Worm (Caenorhabditis elegans) whole organism, L4 larva: ENCODE measurements around the gene sre-3.

Experiments
- F10B5.3 ChIP-seq: sonication (generic microtip); optimal IDR thresholded peaks from 2 replicates; lab custom pipeline; 2016; ENCODE audit warnings: mild to moderate bottlenecking, missing genetic modification characterization, missing compliant biosample characterization
- F26F4.8 ChIP-seq: fragments of 200-800 bp; sonication (Bioruptor generic); conservative IDR thresholded peaks from 2 replicates; pipeline ENCODE4 v1.3.6; 2022; ENCODE audit warnings: missing genetic modification characterization, missing compliant biosample characterization
- R02D3.7 ChIP-seq: fragments of 150-350 bp; sonication (generic microtip); optimal IDR thresholded peaks from 3 replicates; lab custom pipeline; 2014; ENCODE audit warnings: missing biosample characterization, missing genetic modification characterization
- T20F7.1 ChIP-seq: fragments of 200-800 bp; sonication (Bioruptor generic); optimal IDR thresholded peaks from 2 replicates; lab custom pipeline; 2018; ENCODE audit warnings: mild to moderate bottlenecking, missing genetic modification characterization, missing compliant biosample characterization
- Y48G9A.11 ChIP-seq: fragments of 200-800 bp; sonication (Bioruptor generic); IDR thresholded peaks from 2 replicates; pipeline ENCODE4 v1.3.6; 2022; ENCODE audit warnings: missing genetic modification reagents, missing genetic modification characterization, missing compliant biosample characterization
- ZK337.2 ChIP-seq: fragments of 200-800 bp; sonication (Bioruptor generic); IDR thresholded peaks from 2 replicates; pipeline ENCODE4 v1.3.6; 2022; ENCODE audit warnings: missing genetic modification reagents, missing genetic modification characterization, missing compliant biosample characterization
- aha-1 ChIP-seq: fragments of 150-350 bp; peaks from one replicate; lab custom pipeline; 2014; ENCODE audit warnings: missing biosample characterization, missing genetic modification characterization
- arid-1 ChIP-seq: fragments of 200-800 bp; sonication (Bioruptor generic); conservative IDR thresholded peaks from 2 replicates; pipeline ENCODE4 v1.3.6; 2022; ENCODE audit warnings: missing genetic modification reagents, missing genetic modification characterization, missing compliant biosample characterization
- attf-4 ChIP-seq: sonication (generic microtip); optimal IDR thresholded peaks from 3 replicates; lab custom pipeline; 2017; ENCODE audit warnings: missing biosample characterization, missing genetic modification characterization
- ceh-28 ChIP-seq: fragments of 150-350 bp; optimal IDR thresholded peaks from 2 replicates; lab custom pipeline; 2014; ENCODE audit warnings: missing biosample characterization, missing genetic modification reagents, missing genetic modification characterization
- ces-1 ChIP-seq: fragments of 150-350 bp; sonication (generic microtip); optimal IDR thresholded peaks from 4 replicates; lab custom pipeline; 2014; ENCODE audit warnings: missing biosample characterization, missing genetic modification reagents, missing genetic modification characterization
- daf-12 ChIP-seq: fragments of 150-350 bp; optimal IDR thresholded peaks from 2 replicates; lab custom pipeline; 2014; ENCODE audit warnings: missing biosample characterization, missing genetic modification reagents, missing genetic modification characterization
- daf-16 ChIP-seq, 3 experiments: sonication (generic microtip); optimal IDR thresholded peaks; 2 replicates each; lab custom pipeline; 2016 to 2017; ENCODE audit warnings: missing genetic modification characterization in 3 of 3, missing genetic modification reagents in 3 of 3, mild to moderate bottlenecking in 2 of 3, missing compliant biosample characterization in 2 of 3, missing biosample characterization in 1 of 3, moderate library complexity in 1 of 3
- daf-19 ChIP-seq: fragments of 200-800 bp; sonication (Bioruptor generic); conservative IDR thresholded peaks from 2 replicates; pipeline ENCODE4 v1.3.6; 2022; ENCODE audit warnings: missing genetic modification characterization, missing compliant biosample characterization
- dmd-8 ChIP-seq: fragments of 200-800 bp; sonication (Bioruptor generic); IDR thresholded peaks from 2 replicates; pipeline ENCODE4 v1.3.6; 2022; ENCODE audit warnings: missing genetic modification characterization, missing compliant biosample characterization
- dpl-1 ChIP-seq: fragments of 150-350 bp; optimal IDR thresholded peaks from 2 replicates; lab custom pipeline; 2014; ENCODE audit warnings: missing biosample characterization, missing genetic modification reagents, missing genetic modification characterization
- dve-1 ChIP-seq: sonication (generic microtip); optimal IDR thresholded peaks from 2 replicates; lab custom pipeline; 2017; ENCODE audit warnings: antibody characterized with exemption, mild to moderate bottlenecking, missing genetic modification characterization, missing compliant biosample characterization; ENCODE audit not compliant: insufficient read depth
- fos-1 ChIP-seq: fragments of 150-350 bp; optimal IDR thresholded peaks from 2 replicates; lab custom pipeline; 2014; ENCODE audit warnings: missing biosample characterization, missing genetic modification characterization
- hlh-30 ChIP-seq: sonication (generic microtip); optimal IDR thresholded peaks from 2 replicates; lab custom pipeline; 2017; ENCODE audit warnings: antibody characterized with exemption, mild to moderate bottlenecking, missing genetic modification characterization, missing compliant biosample characterization; ENCODE audit not compliant: insufficient read depth
- jun-1 ChIP-seq: fragments of 150-350 bp; optimal IDR thresholded peaks from 2 replicates; lab custom pipeline; 2014; ENCODE audit warnings: missing biosample characterization, missing genetic modification reagents, missing genetic modification characterization
- lin-1 ChIP-seq: fragments of 200-800 bp; sonication (Bioruptor generic); IDR thresholded peaks from 2 replicates; pipeline ENCODE4 v1.3.6; 2022; ENCODE audit warnings: missing genetic modification reagents, missing genetic modification characterization, missing compliant biosample characterization
- lin-13 ChIP-seq: fragments of 150-350 bp; optimal IDR thresholded peaks from 2 replicates; lab custom pipeline; 2014; ENCODE audit warnings: missing biosample characterization, missing genetic modification reagents, missing genetic modification characterization
- lin-38 ChIP-seq: fragments of 200-800 bp; sonication (Bioruptor generic); IDR thresholded peaks from 2 replicates; pipeline ENCODE4 v1.3.6; 2022; ENCODE audit warnings: missing genetic modification reagents, missing genetic modification characterization, missing compliant biosample characterization
- lsy-2 ChIP-seq, 2 experiments: fragments of 150-350 bp in 1 of 2; sonication (generic microtip) in 1 of 2; optimal IDR thresholded peaks; 2 replicates each; lab custom pipeline; 2014 to 2017; ENCODE audit warnings: missing biosample characterization in 2 of 2, missing genetic modification characterization in 2 of 2
- mdl-1 ChIP-seq, 2 experiments: fragments of 150-350 bp in 1 of 2; sonication (generic microtip) in 1 of 2; optimal IDR thresholded peaks; 2 replicates each; lab custom pipeline; 2014 to 2017; ENCODE audit warnings: missing biosample characterization in 2 of 2, missing genetic modification characterization in 2 of 2
- mep-1 ChIP-seq: fragments of 150-350 bp; sonication (generic microtip); optimal IDR thresholded peaks from 3 replicates; lab custom pipeline; 2014; ENCODE audit warnings: missing biosample characterization, missing genetic modification characterization
- mes-2 ChIP-seq: sonication (generic microtip); optimal IDR thresholded peaks from 2 replicates; lab custom pipeline; 2016; ENCODE audit warnings: missing genotype, mild to moderate bottlenecking, missing genetic modification characterization, missing compliant biosample characterization; ENCODE audit not compliant: poor library complexity, severe bottlenecking
- nhr-11 ChIP-seq: fragments of 150-350 bp; optimal IDR thresholded peaks from 2 replicates; lab custom pipeline; 2014; ENCODE audit warnings: missing biosample characterization, missing genetic modification characterization
- nhr-25 ChIP-seq: sonication (generic microtip); optimal IDR thresholded peaks from 2 replicates; lab custom pipeline; 2017; ENCODE audit warnings: missing genetic modification characterization, mild to moderate bottlenecking, missing compliant biosample characterization, antibody characterized with exemption, moderate library complexity, borderline replicate concordance; ENCODE audit not compliant: insufficient read depth
- nhr-28 ChIP-seq: fragments of 150-350 bp; optimal IDR thresholded peaks from 2 replicates; lab custom pipeline; 2014; ENCODE audit warnings: missing biosample characterization, missing genetic modification characterization
- nhr-42 ChIP-seq: fragments of 200-800 bp; sonication (Bioruptor generic); IDR thresholded peaks from 2 replicates; pipeline ENCODE4 v1.3.6; 2022; ENCODE audit warnings: missing genetic modification characterization, missing compliant biosample characterization
- nhr-6 ChIP-seq: fragments of 150-350 bp; optimal IDR thresholded peaks from 2 replicates; lab custom pipeline; 2014; ENCODE audit warnings: missing biosample characterization, missing genetic modification characterization
- pha-4 ChIP-seq, 2 experiments: fragments of 150-350 bp in 1 of 2; fragments of 200-800 bp in 1 of 2; sonication (Bioruptor generic) in 1 of 2; IDR thresholded peaks in 1 of 2; optimal IDR thresholded peaks in 1 of 2; 2 replicates each; pipeline versions ENCODE4 v1.3.6 to Lab custom; 2014 to 2022; ENCODE audit warnings: missing genetic modification characterization in 2 of 2, missing genetic modification reagents in 2 of 2, missing biosample characterization in 1 of 2, missing compliant biosample characterization in 1 of 2
- php-3 ChIP-seq: fragments of 200-800 bp; sonication (Bioruptor generic); IDR thresholded peaks from 2 replicates; pipeline ENCODE4 v1.3.6; 2022; ENCODE audit warnings: missing genetic modification reagents, missing genetic modification characterization, missing compliant biosample characterization
- rbr-2 ChIP-seq: sonication (generic microtip); optimal IDR thresholded peaks from 2 replicates; lab custom pipeline; 2016; ENCODE audit warnings: missing genotype, missing genetic modification characterization, missing compliant biosample characterization
- set-16 ChIP-seq: fragments of 200-800 bp; sonication (Bioruptor generic); IDR thresholded peaks from 2 replicates; pipeline ENCODE4 v1.3.6; 2022; ENCODE audit warnings: missing genetic modification reagents, missing genetic modification characterization, missing compliant biosample characterization
- spr-1 ChIP-seq: sonication (generic microtip); optimal IDR thresholded peaks from 2 replicates; lab custom pipeline; 2016; ENCODE audit warnings: mild to moderate bottlenecking, missing genetic modification characterization, missing compliant biosample characterization
- unc-130 ChIP-seq: sonication (generic microtip); optimal IDR thresholded peaks from 2 replicates; lab custom pipeline; 2016; ENCODE audit warnings: missing genetic modification reagents, missing genetic modification characterization, missing compliant biosample characterization
- unc-62 ChIP-seq, 3 experiments: fragments of 150-350 bp in 1 of 3; sonication (generic microtip); optimal IDR thresholded peaks in 2 of 3; peaks in 1 of 3; 1 replicate in 1 of 3; 2 replicates in 2 of 3; lab custom pipeline; 2014 to 2017; ENCODE audit warnings: missing biosample characterization in 3 of 3, missing genetic modification characterization in 3 of 3, missing genetic modification reagents in 3 of 3, missing genotype in 1 of 3
- zfp-2 ChIP-seq: sonication (generic microtip); optimal IDR thresholded peaks from 2 replicates; lab custom pipeline; 2016; ENCODE audit warnings: mild to moderate bottlenecking, missing genetic modification characterization, missing compliant biosample characterization
- zip-11 ChIP-seq: fragments of 200-800 bp; sonication (Bioruptor generic); IDR thresholded peaks from 2 replicates; pipeline ENCODE4 v1.3.6; 2022; ENCODE audit warnings: missing genetic modification characterization, missing compliant biosample characterization

Gene sre-3

ce11 chrII:7372371-7372770, 13.2 kb upstream of the sre-3 start:
- TF ChIP-seq F26F4.8 (GFP tag; lab: Robert Waterston, UW) (0 out of 2 replicates have a peak, but pooled peaks have one; percentile 27), lin-38 (GFP tag; lab: Robert Waterston, UW) (peak; percentile 46), Y48G9A.11 (GFP tag; lab: Robert Waterston, UW) (0 out of 2 replicates have a peak, but pooled peaks have one; percentile 22), arid-1 (peak; percentile 29; the same call in 1 of the 2 replicates)
- TF ChIP-seq, all 104 proteins: peak for 4; not testable (repeated sequence) for 100

- TF ChIP-seq zip-11 (GFP tag; lab: Robert Waterston, UW) (no peak), nhr-6 (tag; lab: Kevin White, UChicago) (peak; percentile 85), spr-1 (tag; lab: Kevin White, UChicago) (no peak), pha-4 (GFP tag; IDR thresholded peaks at IDR 0.05; lab: Robert Waterston, UW) (no peak), pha-4 (tag; optimal IDR thresholded peaks at IDR 0.05; lab: Kevin White, UChicago) (peak; percentile 50), T20F7.1 (GFP tag; lab: Kevin White, UChicago) (peak; percentile 30), mep-1 (tag; lab: Kevin White, UChicago) (peak; percentile 66), nhr-42 (GFP tag; lab: Robert Waterston, UW) (no peak), nhr-11 (tag; lab: Kevin White, UChicago) (no peak), mdl-1 (tag; optimal IDR thresholded peaks at IDR 0.05; lab: Kevin White, UChicago) (no peak), F10B5.3 (tag; lab: Kevin White, UChicago) (no peak), R02D3.7 (tag; lab: Kevin White, UChicago) (no peak), php-3 (GFP tag; lab: Robert Waterston, UW) (no peak), jun-1 (tag; lab: Kevin White, UChicago) (no peak), aha-1 (tag; lab: Kevin White, UChicago) (peak; percentile 81), nhr-28 (peak; percentile 11), fos-1 (tag; lab: Kevin White, UChicago) (no peak), zfp-2 (tag; lab: Kevin White, UChicago) (no peak), daf-12 (tag; lab: Kevin White, UChicago) (no peak), nhr-25 (tag; lab: Kevin White, UChicago) (no peak), dmd-8 (GFP tag; lab: Robert Waterston, UW) (no peak), dpl-1 (GFP tag; lab: Kevin White, UChicago) (peak; percentile 34), daf-16 (GFP tag; optimal IDR thresholded peaks at IDR 0.05; lab: Kevin White, UChicago) (peak in 1 of 2 experiments; percentile 50), daf-16 (tag; optimal IDR thresholded peaks at IDR 0.05; lab: Kevin White, UChicago) (peak; percentile 93), hlh-30 (tag; lab: Kevin White, UChicago) (peak; percentile 29), daf-19 (no peak; the same call in 1 of the 2 replicates), ceh-28 (tag; lab: Kevin White, UChicago) (no peak), set-16 (no peak), unc-62 (GFP tag; optimal IDR thresholded peaks at IDR 0.05 in 1 of 2; lab: Kevin White, UChicago) (no peak), unc-62 (tag; optimal IDR thresholded peaks at IDR 0.05; lab: Kevin White, UChicago) (no peak), mes-2 (tag; lab: Kevin White, UChicago) (peak; percentile 75), lin-1 (no peak), rbr-2 (tag; lab: Kevin White, UChicago) (peak; percentile 13), lsy-2 (tag; optimal IDR thresholded peaks at IDR 0.05; lab: Kevin White, UChicago) (peak in 1 of 2 experiments; percentile 62), attf-4 (no peak), ZK337.2 (GFP tag; lab: Robert Waterston, UW) (no peak), ces-1 (GFP tag; lab: Kevin White, UChicago) (no peak), unc-130 (GFP tag; lab: Kevin White, UChicago) (peak; percentile 18), dve-1 (peak; percentile 50), lin-13 (GFP tag; lab: Kevin White, UChicago) (no peak)
These were observed 11.4 kb upstream of the sre-3 start, which contains the start of the genes mtch-1 and rpb-4 for ce11 chrII:7374143-7374542. Gene mtch-1 (minus strand): TSS chrII:7374166. Gene rpb-4 (plus strand): TSS chrII:7374495.
